Worm (Caenorhabditis elegans): ENCODE measurements around the gene rbr-2.
A peak's percentile ranks its signal among the peaks of the same experiment; 100 is the strongest.

The rbr-2 gene

DNA sequence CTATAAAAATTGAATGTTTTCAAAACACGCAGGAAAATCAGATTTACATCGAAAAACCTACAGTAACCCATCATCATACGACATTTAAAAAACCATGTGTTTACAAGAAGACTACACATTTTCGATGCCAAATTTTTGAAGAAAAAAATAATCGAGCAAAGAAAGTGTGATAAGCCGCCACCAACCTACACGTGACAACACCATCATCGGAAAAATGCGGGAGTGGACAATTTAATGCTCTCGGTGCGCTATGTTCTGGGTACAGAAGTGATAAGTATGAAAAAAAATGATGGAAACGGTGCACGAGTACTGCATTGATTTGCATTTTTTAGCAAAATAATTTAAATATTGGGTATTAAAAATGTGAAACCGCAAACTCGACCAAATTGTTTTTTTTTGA, 44.8 kb downstream of the rbr-2 start (continued):
- TF ChIP-seq ceh-28 (tag; optimal IDR thresholded peaks at IDR 0.05) (no peak), ZK337.2 (GFP tag; IDR thresholded peaks at IDR 0.05) (no peak), hif-1 (tag; optimal IDR thresholded peaks at IDR 0.05) (no peak), lin-13 (GFP tag; optimal IDR thresholded peaks at IDR 0.05) (no peak), ztf-7 (tag; optimal IDR thresholded peaks at IDR 0.05) (no peak), ztf-11 (tag; optimal IDR thresholded peaks at IDR 0.05) (no peak), sdz-12 (GFP tag; optimal IDR thresholded peaks at IDR 0.05) (no peak), hmg-1.1 (GFP tag; IDR thresholded peaks at IDR 0.05) (no peak), nhr-77 (tag; optimal IDR thresholded peaks at IDR 0.05) (peak; percentile 24), set-16 (GFP tag; IDR thresholded peaks at IDR 0.05) (no peak), mxl-3 (GFP tag; optimal IDR thresholded peaks at IDR 0.05) (peak; percentile 12), daf-16 (GFP tag; optimal IDR thresholded peaks at IDR 0.05) (no peak), daf-16 (tag; optimal IDR thresholded peaks at IDR 0.05) (peak; percentile 55), unc-130 (GFP tag; optimal IDR thresholded peaks at IDR 0.05) (no peak), ctbp-1 (GFP tag; IDR thresholded peaks at IDR 0.05) (no peak), aly-2 (tag; optimal IDR thresholded peaks at IDR 0.05) (no peak), zip-11 (GFP tag; IDR thresholded peaks at IDR 0.05) (no peak), lin-29 (GFP tag; IDR thresholded peaks at IDR 0.05) (no peak), lim-7 (GFP tag; IDR thresholded peaks at IDR 0.05) (no peak), vab-7 (GFP tag; IDR thresholded peaks at IDR 0.05) (no peak), daf-12 (tag; optimal IDR thresholded peaks at IDR 0.05) (no peak), lsy-2 (tag; optimal IDR thresholded peaks at IDR 0.05) (no peak), arid-1 (GFP tag; conservative IDR thresholded peaks at IDR 0.05) (no peak), madf-9 (GFP tag; conservative IDR thresholded peaks at IDR 0.05) (no peak), mdt-29 (GFP tag; IDR thresholded peaks at IDR 0.05) (no peak), lin-1 (GFP tag; IDR thresholded peaks at IDR 0.05) (no peak), lin-38 (GFP tag; IDR thresholded peaks at IDR 0.05) (no peak), spr-1 (tag; optimal IDR thresholded peaks at IDR 0.05) (no peak), snpc-4 (tag; optimal IDR thresholded peaks at IDR 0.05) (no peak), ces-1 (GFP tag; optimal IDR thresholded peaks at IDR 0.05) (no peak), zfp-3 (GFP tag; conservative IDR thresholded peaks at IDR 0.05) (no peak), madf-5 (GFP tag; IDR thresholded peaks at IDR 0.05) (no peak)

DNA sequence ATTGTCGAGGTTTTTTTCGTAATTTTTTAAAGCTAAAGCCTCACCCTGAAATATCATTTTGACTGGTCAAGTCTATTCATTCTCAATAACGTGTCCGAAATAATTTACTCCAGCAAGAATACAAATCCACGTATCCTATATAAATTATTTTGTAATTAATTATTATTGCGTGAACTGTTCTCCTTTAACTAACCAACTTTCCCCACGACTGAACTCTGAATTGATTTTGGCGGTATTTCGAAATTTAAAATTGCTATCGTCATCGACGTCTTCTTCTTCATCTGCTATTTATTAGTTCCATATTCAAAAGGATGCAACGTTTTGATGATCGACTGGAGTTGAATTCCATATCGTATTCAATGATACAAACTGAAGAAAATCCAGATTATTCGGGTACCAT, 46.5 kb downstream of the rbr-2 start, which contains the start of the genes aqp-3 and Y69E1A.8:
aqp-3 (minus strand) TSS at position 101 of the 400 bp plus-strand sequence.
Y69E1A.8 (plus strand) TSS at position 246 of the 400 bp plus-strand sequence.
- TF ChIP-seq ztf-7 (tag; optimal IDR thresholded peaks at IDR 0.05) = no peak
- no peak for TF ChIP-seq Y5F2A.4 (GFP tag; optimal IDR thresholded peaks at IDR 0.05)
- no peak for TF ChIP-seq pqm-1 (tag; optimal IDR thresholded peaks at IDR 0.05)
- no peak for TF ChIP-seq F49E8.2 (tag; optimal IDR thresholded peaks at IDR 0.05; ENCODE audit: borderline replicate concordance)
- no peak for TF ChIP-seq nhr-28 (tag; optimal IDR thresholded peaks at IDR 0.05)
- TF ChIP-seq fos-1 (tag; optimal IDR thresholded peaks at IDR 0.05) = no peak
- no peak for TF ChIP-seq madf-9 (GFP tag; conservative IDR thresholded peaks at IDR 0.05)
- no peak for TF ChIP-seq nhr-76 (tag; optimal IDR thresholded peaks at IDR 0.05)
- no peak for TF ChIP-seq snpc-4 (tag; optimal IDR thresholded peaks at IDR 0.05)
- no peak for TF ChIP-seq daf-12 (tag; optimal IDR thresholded peaks at IDR 0.05)

DNA sequence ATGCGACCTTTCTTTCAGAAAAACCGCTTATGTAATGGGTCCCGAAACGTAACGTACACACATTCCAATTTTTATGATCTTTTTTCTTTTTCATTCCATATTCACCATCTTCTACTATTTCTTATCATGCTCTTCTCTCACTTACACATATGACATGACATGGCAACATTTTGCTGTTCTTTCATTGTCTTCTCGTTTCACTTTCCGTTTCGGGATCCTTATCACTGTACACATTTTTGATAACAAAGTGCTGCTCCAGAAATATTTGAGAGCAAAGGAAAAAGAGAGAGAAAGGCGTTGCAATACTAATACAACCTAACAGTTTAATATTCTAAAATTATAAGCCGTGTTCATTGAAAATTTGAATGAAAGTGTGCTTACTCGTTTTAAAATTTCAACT, 50.5 kb downstream of the rbr-2 start:
- TF ChIP-seq nhr-77 (tag; optimal IDR thresholded peaks at IDR 0.05) (peak; percentile 47), hlh-30 (tag; optimal IDR thresholded peaks at IDR 0.05; ENCODE audit: insufficient read depth) (peak; percentile 30), dmd-8 (GFP tag; IDR thresholded peaks at IDR 0.05) (no peak), nhr-6 (tag; optimal IDR thresholded peaks at IDR 0.05) (peak; percentile 13), cey-2 (tag; optimal IDR thresholded peaks at IDR 0.05; ENCODE audit: borderline replicate concordance, insufficient read depth) (no peak), F49E8.2 (tag; optimal IDR thresholded peaks at IDR 0.05; ENCODE audit: borderline replicate concordance) (no peak), ztf-7 (tag; optimal IDR thresholded peaks at IDR 0.05) (no peak), Y48G9A.11 (GFP tag; IDR thresholded peaks at IDR 0.05) (no peak), snpc-1.2 (GFP tag; IDR thresholded peaks at IDR 0.05) (no peak), dve-1 (tag; optimal IDR thresholded peaks at IDR 0.05; ENCODE audit: insufficient read depth) (peak; percentile 74), ceh-32 (tag; optimal IDR thresholded peaks at IDR 0.05; ENCODE audit: poor library complexity) (no peak), D1046.2 (GFP tag; IDR thresholded peaks at IDR 0.05) (no peak), dpl-1 (GFP tag; optimal IDR thresholded peaks at IDR 0.05) (no peak), nhr-25 (tag; optimal IDR thresholded peaks at IDR 0.05; ENCODE audit: borderline replicate concordance, insufficient read depth) (no peak), ztf-11 (tag; optimal IDR thresholded peaks at IDR 0.05) (no peak), hlh-11 (tag; optimal IDR thresholded peaks at IDR 0.05) (peak; percentile 86)

Measured in whole organism, L4 larva.